Worm (Caenorhabditis elegans) whole organism, mixed stage, embryonic: Measurements from ENCODE around the gene exc-15.

ENCODE experiments used
- M03D4.4 ChIP-seq: sonication (generic microtip); optimal IDR thresholded peaks from 2 replicates; lab custom pipeline; 2017; ENCODE audit warnings: mild to moderate bottlenecking, missing genetic modification characterization, missing compliant biosample characterization
- bed-3 ChIP-seq: fragments of 200-800 bp; sonication (Bioruptor generic); optimal IDR thresholded peaks from 3 replicates; lab custom pipeline; 2018; ENCODE audit warnings: mild to moderate bottlenecking, missing genetic modification characterization, moderate library complexity, missing compliant biosample characterization
- blmp-1 ChIP-seq: fragments of 150-350 bp; optimal IDR thresholded peaks from 2 replicates; lab custom pipeline; 2014; ENCODE audit warnings: missing biosample characterization, missing genetic modification characterization
- ceh-39 ChIP-seq: fragments of 150-350 bp; optimal IDR thresholded peaks from 2 replicates; lab custom pipeline; 2014; ENCODE audit warnings: missing biosample characterization, missing genetic modification characterization
- ceh-43 ChIP-seq: fragments of 200-800 bp; sonication (Bioruptor generic); optimal IDR thresholded peaks from 2 replicates; lab custom pipeline; 2018; ENCODE audit warnings: mild to moderate bottlenecking, missing genetic modification characterization, moderate library complexity, missing compliant biosample characterization
- ceh-83 ChIP-seq: fragments of 200-800 bp; sonication (Bioruptor generic); optimal IDR thresholded peaks from 2 replicates; lab custom pipeline; 2018; ENCODE audit warnings: mild to moderate bottlenecking, missing genetic modification characterization, missing compliant biosample characterization
- ces-1 ChIP-seq: fragments of 150-350 bp; optimal IDR thresholded peaks from 2 replicates; lab custom pipeline; 2014; ENCODE audit warnings: missing biosample characterization, missing genetic modification reagents, missing genetic modification characterization
- cnd-1 ChIP-seq: fragments of 200-800 bp; sonication (Bioruptor generic); optimal IDR thresholded peaks from 2 replicates; lab custom pipeline; 2018; ENCODE audit warnings: mild to moderate bottlenecking, missing genetic modification characterization, missing compliant biosample characterization
- drap-1 ChIP-seq: fragments of 200-800 bp; sonication (Bioruptor generic); optimal IDR thresholded peaks from 3 replicates; lab custom pipeline; 2018; ENCODE audit warnings: mild to moderate bottlenecking, missing genetic modification characterization, missing compliant biosample characterization
- elt-1 ChIP-seq: sonication (generic microtip); optimal IDR thresholded peaks from 2 replicates; lab custom pipeline; 2017; ENCODE audit warnings: missing genetic modification characterization, mild to moderate bottlenecking, missing compliant biosample characterization, antibody characterized with exemption, moderate library complexity, borderline replicate concordance; ENCODE audit not compliant: insufficient read depth
- elt-3 ChIP-seq: fragments of 150-350 bp; optimal IDR thresholded peaks from 2 replicates; lab custom pipeline; 2014; ENCODE audit warnings: missing biosample characterization, missing genetic modification characterization
- flh-1 ChIP-seq: fragments of 200-800 bp; sonication (Bioruptor generic); optimal IDR thresholded peaks from 2 replicates; lab custom pipeline; 2018; ENCODE audit warnings: mild to moderate bottlenecking, missing genetic modification characterization, moderate library complexity, missing compliant biosample characterization
- ham-2 ChIP-seq: fragments of 200-800 bp; sonication (Bioruptor generic); optimal IDR thresholded peaks from 2 replicates; lab custom pipeline; 2018; ENCODE audit warnings: mild to moderate bottlenecking, missing genetic modification characterization, missing compliant biosample characterization
- hlh-1 ChIP-seq: fragments of 150-350 bp; optimal IDR thresholded peaks from 2 replicates; lab custom pipeline; 2014; ENCODE audit warnings: missing biosample characterization, missing genetic modification reagents, missing genetic modification characterization
- lin-13 ChIP-seq: fragments of 150-350 bp; optimal IDR thresholded peaks from 2 replicates; lab custom pipeline; 2014; ENCODE audit warnings: missing biosample characterization, missing genetic modification characterization
- lin-32 ChIP-seq: fragments of 200-800 bp; sonication (Bioruptor generic); optimal IDR thresholded peaks from 2 replicates; lab custom pipeline; 2018; ENCODE audit warnings: mild to moderate bottlenecking, missing genetic modification characterization, missing compliant biosample characterization
- lsy-2 ChIP-seq: fragments of 150-350 bp; optimal IDR thresholded peaks from 2 replicates; lab custom pipeline; 2014; ENCODE audit warnings: missing biosample characterization, missing genetic modification characterization
- mab-5 ChIP-seq: fragments of 150-350 bp; optimal IDR thresholded peaks from 2 replicates; lab custom pipeline; 2014; ENCODE audit warnings: missing biosample characterization, missing genetic modification characterization
- mep-1 ChIP-seq: fragments of 150-350 bp; optimal IDR thresholded peaks from 2 replicates; lab custom pipeline; 2017; ENCODE audit warnings: missing biosample characterization, missing genetic modification reagents, missing genetic modification characterization, inconsistent platforms
- mls-2 ChIP-seq: sonication (generic microtip); optimal IDR thresholded peaks from 2 replicates; lab custom pipeline; 2016; ENCODE audit warnings: mild to moderate bottlenecking, missing genetic modification characterization, moderate library complexity, missing compliant biosample characterization
- nhr-12 ChIP-seq: fragments of 150-350 bp; optimal IDR thresholded peaks from 2 replicates; lab custom pipeline; 2014; ENCODE audit warnings: missing biosample characterization, missing genetic modification characterization
- nhr-2 ChIP-seq: fragments of 150-350 bp; optimal IDR thresholded peaks from 2 replicates; lab custom pipeline; 2014; ENCODE audit warnings: missing biosample characterization, missing genetic modification characterization
- nhr-237 ChIP-seq: fragments of 150-350 bp; optimal IDR thresholded peaks from 2 replicates; lab custom pipeline; 2014; ENCODE audit warnings: missing biosample characterization, missing genetic modification characterization
- nhr-28 ChIP-seq: fragments of 150-350 bp; optimal IDR thresholded peaks from 2 replicates; lab custom pipeline; 2014; ENCODE audit warnings: missing biosample characterization, missing genetic modification characterization
- nhr-76 ChIP-seq: sonication (generic microtip); optimal IDR thresholded peaks from 2 replicates; lab custom pipeline; 2017; ENCODE audit warnings: missing biosample characterization, missing genetic modification characterization
- pha-4 ChIP-seq: fragments of 150-350 bp; optimal IDR thresholded peaks from 2 replicates; lab custom pipeline; 2018; ENCODE audit warnings: missing biosample characterization, missing genetic modification reagents, missing genetic modification characterization
- sem-2 ChIP-seq: fragments of 200-800 bp; sonication (Bioruptor generic); optimal IDR thresholded peaks from 2 replicates; lab custom pipeline; 2018; ENCODE audit warnings: mild to moderate bottlenecking, missing genetic modification characterization, missing compliant biosample characterization
- snpc-4 ChIP-seq: fragments of 150-350 bp; optimal IDR thresholded peaks from 2 replicates; lab custom pipeline; 2014; ENCODE audit warnings: missing biosample characterization, missing genetic modification characterization
- sptf-1 ChIP-seq: sonication (generic microtip); optimal IDR thresholded peaks from 2 replicates; lab custom pipeline; 2017; ENCODE audit warnings: mild to moderate bottlenecking, missing genetic modification characterization, moderate library complexity, missing compliant biosample characterization
- tbx-8 ChIP-seq: fragments of 200-800 bp; sonication (Bioruptor generic); optimal IDR thresholded peaks from 2 replicates; lab custom pipeline; 2018; ENCODE audit warnings: mild to moderate bottlenecking, missing genetic modification characterization, moderate library complexity, missing compliant biosample characterization
- unc-120 ChIP-seq: sonication (generic microtip); optimal IDR thresholded peaks from 2 replicates; lab custom pipeline; 2017; ENCODE audit warnings: missing genetic modification characterization, missing compliant biosample characterization; ENCODE audit not compliant: poor library complexity, severe bottlenecking
- unc-39 ChIP-seq: fragments of 150-350 bp; optimal IDR thresholded peaks from 2 replicates; lab custom pipeline; 2014; ENCODE audit warnings: missing biosample characterization, missing genetic modification characterization
- unc-62 ChIP-seq: fragments of 150-350 bp; optimal IDR thresholded peaks from 2 replicates; lab custom pipeline; 2014; ENCODE audit warnings: missing biosample characterization, missing genetic modification reagents, missing genetic modification characterization
- zip-8 ChIP-seq: fragments of 150-350 bp; optimal IDR thresholded peaks from 2 replicates; lab custom pipeline; 2014; ENCODE audit warnings: missing biosample characterization, missing genetic modification characterization
- ztf-11 ChIP-seq: fragments of 150-350 bp; optimal IDR thresholded peaks from 2 replicates; lab custom pipeline; 2014; ENCODE audit warnings: missing biosample characterization, missing genetic modification characterization

exc-15 gene

DNA sequence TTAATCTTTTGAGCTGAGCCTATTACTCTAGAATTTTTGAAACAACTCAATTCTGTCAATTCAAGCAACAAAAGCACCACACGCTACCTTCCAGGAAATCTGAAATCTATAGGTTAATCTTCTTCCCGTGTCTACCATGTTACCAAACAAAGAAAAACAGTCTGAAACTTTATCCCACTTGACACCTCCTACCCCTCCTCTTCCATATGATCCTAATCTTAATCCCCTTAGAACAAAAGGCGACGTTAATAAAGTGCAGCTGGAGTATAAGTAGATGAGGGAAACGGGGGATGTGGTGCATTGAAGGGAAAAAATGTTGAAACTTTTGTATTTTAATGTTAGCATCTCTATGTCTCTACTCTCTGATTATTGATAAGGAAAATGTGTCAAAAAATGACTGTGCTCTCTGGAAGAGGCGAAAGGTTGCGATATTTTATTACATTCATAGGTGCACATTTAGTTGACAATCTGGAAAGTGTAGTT lies 12.9 kb downstream of the exc-15 start:
- TF ChIP-seq unc-39 (tag; lab: Kevin White, UChicago) (no peak), lin-32 (no peak), pha-4 (tag; lab: Kevin White, UChicago) (no peak), zip-8 (tag; lab: Kevin White, UChicago) (no peak), unc-62 (GFP tag; lab: Kevin White, UChicago) (peak; percentile 34), ces-1 (GFP tag; lab: Kevin White, UChicago) (peak; percentile 19), nhr-76 (tag; lab: Kevin White, UChicago) (no peak), nhr-28 (tag; lab: Kevin White, UChicago) (no peak), ham-2 (GFP tag; lab: Kevin White, UChicago) (no peak), nhr-2 (tag; lab: Kevin White, UChicago) (peak; percentile 68), nhr-237 (no peak), sptf-1 (tag; lab: Kevin White, UChicago) (no peak)

DNA sequence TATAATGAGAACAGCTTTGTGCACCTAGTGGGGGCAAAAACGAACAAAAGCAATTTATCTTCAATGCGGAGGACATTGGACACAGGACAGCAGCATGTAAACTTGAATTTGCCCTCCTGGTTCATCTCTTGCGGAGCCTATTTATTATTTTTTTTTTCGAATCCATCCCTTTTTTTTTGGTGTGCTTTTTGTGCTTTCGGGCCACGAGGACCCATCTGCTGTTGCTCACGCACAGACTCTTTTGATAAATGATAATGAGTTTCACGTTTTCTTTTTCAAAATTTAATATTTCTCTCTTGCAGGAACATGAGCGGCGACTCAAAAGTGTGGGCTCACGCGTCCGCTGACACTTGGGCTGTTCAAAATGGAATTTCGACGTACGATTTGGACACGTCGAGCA lies 13.9 kb downstream of the exc-15 start, which contains the start of gene unc-62:
Gene unc-62, plus strand, starts transcription at position 301 of the 400 bp plus-strand sequence.
- no peak for TF ChIP-seq nhr-76 (tag; lab: Kevin White, UChicago)
- TF ChIP-seq mab-5 = no peak
- no peak for TF ChIP-seq ham-2 (GFP tag; lab: Kevin White, UChicago)
- no peak for TF ChIP-seq pha-4 (tag; lab: Kevin White, UChicago)
- TF ChIP-seq elt-1 (tag; lab: Kevin White, UChicago) = no peak

DNA sequence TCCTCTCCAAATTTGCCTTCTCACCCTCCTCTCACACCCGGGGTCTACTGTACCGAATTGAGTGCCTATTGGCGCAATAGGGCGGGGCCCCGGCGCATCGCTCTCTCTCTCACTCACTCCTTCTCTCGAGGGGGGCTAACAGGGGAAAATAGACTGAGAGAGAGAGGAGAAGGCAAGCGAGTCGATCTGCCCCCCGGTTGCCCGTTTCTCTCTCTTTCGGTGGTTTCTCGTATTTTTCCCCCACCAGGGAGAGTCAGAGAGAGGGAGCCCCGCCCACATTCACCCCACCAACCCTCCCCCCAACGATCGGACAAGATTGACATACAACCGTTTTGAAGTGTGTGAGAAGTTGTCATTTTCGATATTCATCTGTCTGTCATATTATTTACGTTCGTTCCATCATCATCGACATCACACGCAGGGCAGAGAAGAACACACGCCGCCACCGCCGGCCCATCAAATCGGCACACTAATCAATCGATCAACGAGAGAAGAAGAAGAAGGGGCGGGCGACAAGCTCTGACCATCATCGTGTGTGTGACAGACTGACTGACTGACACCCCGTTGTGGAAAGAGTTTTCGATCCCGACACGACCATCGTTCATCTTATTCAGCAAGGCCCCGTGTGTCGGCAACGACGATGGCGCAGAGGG lies 16.0 kb downstream of the exc-15 start:
- TF ChIP-seq hlh-1 = no peak
- TF ChIP-seq mab-5 = no peak
- TF ChIP-seq nhr-2 (tag; lab: Kevin White, UChicago) = no peak
- TF ChIP-seq blmp-1 (tag; lab: Kevin White, UChicago) = peak; percentile 38
- TF ChIP-seq drap-1 (GFP tag; lab: Kevin White, UChicago) = no peak
- TF ChIP-seq M03D4.4 (tag; lab: Kevin White, UChicago) = peak; percentile 11
- TF ChIP-seq unc-39 (tag; lab: Kevin White, UChicago) = no peak
- TF ChIP-seq mls-2 (tag; lab: Kevin White, UChicago) = no peak
- TF ChIP-seq ces-1 (GFP tag; lab: Kevin White, UChicago) = peak; percentile 19
- TF ChIP-seq sptf-1 (tag; lab: Kevin White, UChicago) = peak; percentile 15
- peak; percentile 91 for TF ChIP-seq lsy-2 (tag; lab: Kevin White, UChicago)
- no peak for TF ChIP-seq tbx-8 (GFP tag; lab: Kevin White, UChicago)
- peak; percentile 100 for TF ChIP-seq unc-62 (GFP tag; lab: Kevin White, UChicago)
- TF ChIP-seq ham-2 (GFP tag; lab: Kevin White, UChicago) = peak; percentile 83
- TF ChIP-seq nhr-12 = no peak
- TF ChIP-seq ztf-11 (tag; lab: Kevin White, UChicago) = no peak
- no peak for TF ChIP-seq ceh-83 (GFP tag; lab: Kevin White, UChicago)
- no peak for TF ChIP-seq mep-1 (tag; lab: Kevin White, UChicago)
- no peak for TF ChIP-seq nhr-28 (tag; lab: Kevin White, UChicago)
- TF ChIP-seq elt-1 (tag; lab: Kevin White, UChicago) = no peak
- no peak for TF ChIP-seq pha-4 (tag; lab: Kevin White, UChicago)
- no peak for TF ChIP-seq ceh-39 (tag; lab: Kevin White, UChicago)
- no peak for TF ChIP-seq bed-3 (GFP tag; lab: Kevin White, UChicago)
- no peak for TF ChIP-seq lin-13 (tag; lab: Kevin White, UChicago)
- no peak for TF ChIP-seq nhr-237
- no peak for TF ChIP-seq lin-32
- peak; percentile 43 for TF ChIP-seq cnd-1 (tag; lab: Kevin White, UChicago)
- no peak for TF ChIP-seq snpc-4
- peak; percentile 14 for TF ChIP-seq sem-2 (GFP tag; lab: Kevin White, UChicago)
- peak; percentile 82 for TF ChIP-seq unc-120 (tag; lab: Kevin White, UChicago)
- TF ChIP-seq zip-8 (tag; lab: Kevin White, UChicago) = no peak
- TF ChIP-seq ceh-43 (GFP tag; lab: Kevin White, UChicago) = no peak
- no peak for TF ChIP-seq flh-1
- TF ChIP-seq nhr-76 (tag; lab: Kevin White, UChicago) = no peak
- no peak for TF ChIP-seq elt-3 (tag; lab: Kevin White, UChicago)
